Fruit fly (Drosophila melanogaster) whole organism, embryonic: ENCODE data around the gene Targ3.
A peak's percentile ranks its signal among the peaks of the same experiment; 100 is the strongest.

Source experiments
- Antp ChIP-seq: fragments of 200-800 bp; sonication (Bioruptor generic); optimal IDR thresholded peaks from 3 replicates; lab custom pipeline; 2016; ENCODE audit warnings: missing biosample characterization, missing genetic modification characterization
- B-H1 ChIP-seq: fragments of 200-800 bp; sonication (Bioruptor generic); IDR thresholded peaks from 3 replicates; pipeline ENCODE4 v1.3.6; 2022; ENCODE audit warnings: missing biosample characterization, missing genetic modification characterization
- CG10321 ChIP-seq: fragments of 200-800 bp; sonication (Bioruptor generic); IDR thresholded peaks from 2 replicates; pipeline ENCODE4 v1.3.6; 2022; ENCODE audit warnings: missing biosample characterization, missing genetic modification characterization
- CG11504 ChIP-seq: fragments of 200-800 bp; sonication (Bioruptor generic); optimal IDR thresholded peaks from 3 replicates; lab custom pipeline; 2019; ENCODE audit warnings: missing biosample characterization, mild to moderate bottlenecking, missing genetic modification characterization, moderate library complexity
- CG12299 ChIP-seq: fragments of 200-800 bp; sonication (Bioruptor generic); optimal IDR thresholded peaks from 2 replicates; lab custom pipeline; 2018; ENCODE audit warnings: missing biosample characterization, mild to moderate bottlenecking, missing genetic modification characterization
- CG12391 ChIP-seq: fragments of 200-800 bp; sonication (Bioruptor generic); optimal IDR thresholded peaks from 3 replicates; lab custom pipeline; 2018; ENCODE audit warnings: missing biosample characterization, mild to moderate bottlenecking, missing genetic modification characterization, moderate library complexity
- CG14014 ChIP-seq: fragments of 200-800 bp; sonication (Bioruptor generic); IDR thresholded peaks from 2 replicates; pipeline ENCODE4 v1.3.6; 2022; ENCODE audit warnings: missing biosample characterization, missing genetic modification characterization
- CG14441 ChIP-seq: fragments of 200-800 bp; sonication (Bioruptor generic); IDR thresholded peaks from 2 replicates; pipeline ENCODE4 v1.3.6; 2022; ENCODE audit warnings: missing biosample characterization, missing genetic modification characterization
- CG17328 ChIP-seq: fragments of 200-800 bp; sonication (Bioruptor generic); IDR thresholded peaks from 2 replicates; pipeline ENCODE4 v1.3.6; 2022; ENCODE audit warnings: missing biosample characterization, missing genetic modification characterization
- CG33557 ChIP-seq: fragments of 200-800 bp; sonication (Bioruptor generic); optimal IDR thresholded peaks from 2 replicates; lab custom pipeline; 2019; ENCODE audit warnings: missing biosample characterization, mild to moderate bottlenecking, missing genetic modification characterization, moderate library complexity
- CG34376 ChIP-seq: fragments of 200-800 bp; sonication (Bioruptor generic); optimal IDR thresholded peaks from 2 replicates; lab custom pipeline; 2018; ENCODE audit warnings: missing biosample characterization, mild to moderate bottlenecking, missing genetic modification characterization
- CG43689 ChIP-seq: fragments of 200-800 bp; sonication (Bioruptor generic); IDR thresholded peaks from 2 replicates; pipeline ENCODE4 v1.3.6; 2022; ENCODE audit warnings: missing biosample characterization, missing genetic modification characterization
- CG6254 ChIP-seq: fragments of 200-800 bp; sonication (Bioruptor generic); optimal IDR thresholded peaks from 3 replicates; lab custom pipeline; 2017; ENCODE audit warnings: mild to moderate bottlenecking, missing biosample characterization, missing genetic modification reagents, missing genetic modification characterization
- CG6683 ChIP-seq: fragments of 200-800 bp; sonication (Bioruptor generic); optimal IDR thresholded peaks from 2 replicates; lab custom pipeline; 2017; ENCODE audit warnings: missing biosample characterization, mild to moderate bottlenecking, missing genetic modification characterization, missing genetic modification reagents
- CG7963 ChIP-seq: fragments of 200-800 bp; sonication (Bioruptor generic); IDR thresholded peaks from 3 replicates; pipeline ENCODE4 v1.3.6; 2022; ENCODE audit warnings: missing biosample characterization, missing genetic modification characterization; ENCODE audit not compliant: partially characterized antibody
- CG9215 ChIP-seq: fragments of 200-800 bp; sonication (Bioruptor generic); IDR thresholded peaks from 2 replicates; pipeline ENCODE4 v1.3.6; 2022; ENCODE audit warnings: missing biosample characterization, missing genetic modification characterization
- CG9817 ChIP-seq: fragments of 200-800 bp; sonication (Bioruptor generic); optimal IDR thresholded peaks from 2 replicates; lab custom pipeline; 2018; ENCODE audit warnings: missing biosample characterization, mild to moderate bottlenecking, missing genetic modification characterization, moderate library complexity
- Dbx ChIP-seq: fragments of 200-800 bp; sonication (Bioruptor generic); IDR thresholded peaks from 3 replicates; pipeline ENCODE4 v1.3.6; 2022; ENCODE audit warnings: missing biosample characterization, missing genetic modification characterization
- Ets65A ChIP-seq: fragments of 200-800 bp; sonication (Bioruptor generic); peaks from one replicate; lab custom pipeline; 2016; ENCODE audit warnings: missing biosample characterization, missing genetic modification characterization
- HLHmδ ChIP-seq: fragments of 200-800 bp; sonication (Bioruptor generic); optimal IDR thresholded peaks from 2 replicates; lab custom pipeline; 2018; ENCODE audit warnings: missing biosample characterization, mild to moderate bottlenecking, missing genetic modification characterization, moderate library complexity
- Hr51 ChIP-seq, 2 experiments: fragments of 200-800 bp; sonication (Bioruptor generic); optimal IDR thresholded peaks; 2 replicates in 1 of 2; 3 replicates in 1 of 2; lab custom pipeline; 2016 to 2018; ENCODE audit warnings: missing biosample characterization in 2 of 2, missing genetic modification characterization in 2 of 2, mild to moderate bottlenecking in 1 of 2, moderate library complexity in 1 of 2
- Jarid2 ChIP-seq: fragments of 200-800 bp; sonication (Bioruptor generic); optimal IDR thresholded peaks from 3 replicates; lab custom pipeline; 2017; ENCODE audit warnings: mild to moderate bottlenecking, missing biosample characterization, missing genetic modification reagents, missing genetic modification characterization
- Lpt ChIP-seq: fragments of >200 bp; optimal IDR thresholded peaks from 2 replicates; lab custom pipeline; 2018; ENCODE audit warnings: missing biosample characterization, missing genetic modification characterization
- Mes4 ChIP-seq: fragments of 200-800 bp; sonication (Bioruptor generic); optimal IDR thresholded peaks from 2 replicates; lab custom pipeline; 2016; ENCODE audit warnings: missing biosample characterization, missing genetic modification characterization
- Poxn ChIP-seq: fragments of 200-800 bp; sonication (Bioruptor generic); IDR thresholded peaks from 2 replicates; pipeline ENCODE4 v1.3.6; 2022; ENCODE audit warnings: missing biosample characterization, missing genetic modification characterization
- TFAM ChIP-seq: fragments of 200-800 bp; sonication (Bioruptor generic); optimal IDR thresholded peaks from 2 replicates; lab custom pipeline; 2017; ENCODE audit warnings: missing biosample characterization, missing genetic modification characterization, inconsistent platforms
- bab2 ChIP-seq: fragments of 200-800 bp; sonication (Bioruptor generic); optimal IDR thresholded peaks from 2 replicates; lab custom pipeline; 2016; ENCODE audit warnings: missing biosample characterization, missing genetic modification characterization
- bsh ChIP-seq, 2 experiments: fragments of 200-800 bp; sonication (Bioruptor generic); optimal IDR thresholded peaks; 2 replicates each; lab custom pipeline; 2017 to 2018; ENCODE audit warnings: mild to moderate bottlenecking in 2 of 2, missing biosample characterization in 2 of 2, missing genetic modification characterization in 2 of 2, moderate library complexity in 1 of 2
- btn ChIP-seq: fragments of 200-800 bp; sonication (Bioruptor generic); optimal IDR thresholded peaks from 2 replicates; lab custom pipeline; 2016; ENCODE audit warnings: missing biosample characterization, missing genetic modification characterization
- cad ChIP-seq: fragments of >200 bp; optimal IDR thresholded peaks from 2 replicates; lab custom pipeline; 2017; ENCODE audit warnings: missing biosample characterization, missing genetic modification characterization
- corto ChIP-seq: fragments of 200-800 bp; sonication (Bioruptor generic); optimal IDR thresholded peaks from 2 replicates; lab custom pipeline; 2016; ENCODE audit warnings: missing biosample characterization, mild to moderate bottlenecking, missing genetic modification characterization, moderate library complexity
- croc ChIP-seq: fragments of 200-800 bp; sonication (Bioruptor generic); conservative IDR thresholded peaks from 3 replicates; pipeline ENCODE4 v1.3.6; 2022; ENCODE audit warnings: missing biosample characterization, missing genetic modification characterization
- dimm ChIP-seq: fragments of 200-800 bp; sonication (Bioruptor generic); IDR thresholded peaks from 2 replicates; pipeline ENCODE4 v1.3.6; 2022; ENCODE audit warnings: missing biosample characterization, missing genetic modification characterization
- gem ChIP-seq: fragments of 200-800 bp; sonication (Bioruptor generic); optimal IDR thresholded peaks from 2 replicates; lab custom pipeline; 2019; ENCODE audit warnings: missing biosample characterization, mild to moderate bottlenecking, missing genetic modification characterization, moderate library complexity
- h ChIP-seq: fragments of >200 bp; optimal IDR thresholded peaks from 2 replicates; lab custom pipeline; 2017
- ken ChIP-seq: fragments of 200-800 bp; sonication (Bioruptor generic); IDR thresholded peaks from 3 replicates; pipeline ENCODE4 v1.3.6; 2022; ENCODE audit warnings: missing biosample characterization, missing genetic modification characterization
- maf-S ChIP-seq: fragments of 200-800 bp; sonication (Bioruptor generic); optimal IDR thresholded peaks from 2 replicates; lab custom pipeline; 2016; ENCODE audit warnings: missing biosample characterization, missing genetic modification characterization
- nerfin-2 ChIP-seq: fragments of 200-800 bp; sonication (Bioruptor generic); IDR thresholded peaks from 2 replicates; pipeline ENCODE4 v1.3.6; 2022; ENCODE audit warnings: missing biosample characterization, missing genetic modification characterization; ENCODE audit not compliant: partially characterized antibody
- pfk ChIP-seq: fragments of 200-800 bp; sonication (Bioruptor generic); optimal IDR thresholded peaks from 2 replicates; lab custom pipeline; 2018; ENCODE audit warnings: missing biosample characterization, mild to moderate bottlenecking, missing genetic modification characterization, moderate library complexity
- row ChIP-seq: fragments of 200-800 bp; sonication (Bioruptor generic); IDR thresholded peaks from 3 replicates; pipeline ENCODE4 v1.3.6; 2022; ENCODE audit warnings: missing biosample characterization, missing genetic modification characterization
- run ChIP-seq: fragments of 200-800 bp; sonication (Bioruptor generic); optimal IDR thresholded peaks from 3 replicates; lab custom pipeline; 2018; ENCODE audit warnings: missing biosample characterization, mild to moderate bottlenecking, missing genetic modification characterization
- sna ChIP-seq: fragments of 200-800 bp; sonication (Bioruptor generic); IDR thresholded peaks from 2 replicates; pipeline ENCODE4 v1.3.6; 2022; ENCODE audit warnings: missing biosample characterization, missing genetic modification characterization; ENCODE audit not compliant: partially characterized antibody
- ssp ChIP-seq: fragments of 200-800 bp; sonication (Bioruptor generic); IDR thresholded peaks from 2 replicates; pipeline ENCODE4 v1.3.6; 2022; ENCODE audit warnings: missing biosample characterization, missing genetic modification characterization
- sug ChIP-seq: fragments of 200-800 bp; optimal IDR thresholded peaks from 2 replicates; lab custom pipeline; 2019; ENCODE audit warnings: missing biosample characterization, mild to moderate bottlenecking, missing genetic modification characterization, moderate library complexity
- tgo ChIP-seq: fragments of 200-800 bp; sonication (Bioruptor generic); IDR thresholded peaks from 3 replicates; pipeline ENCODE4 v1.3.6; 2022; ENCODE audit warnings: missing biosample characterization, missing genetic modification characterization
- toy ChIP-seq: fragments of 200-800 bp; sonication (Bioruptor generic); IDR thresholded peaks from 2 replicates; pipeline ENCODE4 v1.3.6; 2022; ENCODE audit warnings: missing biosample characterization, missing genetic modification characterization
- tup ChIP-seq: fragments of 200-800 bp; sonication (Bioruptor generic); optimal IDR thresholded peaks from 2 replicates; lab custom pipeline; 2016; ENCODE audit warnings: missing biosample characterization, mild to moderate bottlenecking, missing genetic modification characterization, moderate library complexity
- usp ChIP-seq: fragments of >200 bp; optimal IDR thresholded peaks from 2 replicates; lab custom pipeline; 2017; ENCODE audit warnings: missing biosample characterization, missing genetic modification characterization
- wdn ChIP-seq: fragments of 200-800 bp; sonication (Bioruptor generic); IDR thresholded peaks from 2 replicates; pipeline ENCODE4 v1.3.6; 2022; ENCODE audit warnings: missing biosample characterization, missing genetic modification characterization
- zen ChIP-seq: fragments of 200-800 bp; sonication (Bioruptor generic); optimal IDR thresholded peaks from 3 replicates; lab custom pipeline; 2018; ENCODE audit warnings: missing biosample characterization, mild to moderate bottlenecking, missing genetic modification characterization, moderate library complexity

Gene Targ3

DNA sequence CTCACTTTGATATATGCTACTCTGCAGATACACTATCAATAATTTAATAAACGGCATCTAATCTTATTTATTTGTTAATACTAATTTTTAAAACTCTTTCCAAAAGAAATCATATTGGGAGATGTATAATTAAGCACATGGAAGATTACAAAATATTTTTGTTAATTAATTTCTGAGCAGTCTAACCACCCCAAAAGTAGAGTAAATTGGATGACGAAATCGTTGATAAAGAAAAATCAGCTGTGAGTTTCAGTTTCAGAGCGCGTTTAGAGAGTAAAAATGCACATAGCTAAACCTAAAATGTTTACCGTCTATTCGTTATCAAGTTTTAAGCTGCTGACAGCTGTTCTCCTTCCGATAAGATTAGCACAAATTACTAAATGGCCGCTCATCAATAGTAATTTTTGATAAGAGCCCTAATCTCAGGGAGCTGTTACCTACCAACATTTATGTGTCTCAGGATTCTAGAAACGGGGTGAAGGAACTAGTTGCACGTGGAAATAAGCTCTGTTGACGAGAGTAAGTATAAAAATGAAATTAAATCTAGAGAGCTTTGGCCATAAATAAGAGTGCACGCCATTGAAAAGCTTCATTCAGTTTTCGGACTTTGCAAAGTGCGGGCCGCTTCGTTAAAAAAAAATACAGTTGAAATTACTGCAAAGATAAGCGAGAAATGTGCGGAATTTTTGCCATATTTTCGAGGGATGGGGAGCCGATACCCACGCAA, 23.9 kb upstream of the Targ3 start, which contains the start of the genes chb and AsnS:
Gene chb, plus strand, starts transcription at position 327 of the 727 bp plus-strand sequence.
Gene AsnS, plus strand, starts transcription at position 592 of the 727 bp plus-strand sequence.
- TF ChIP-seq ssp (GFP tag; lab: Robert Waterston, UW): peak; percentile 79
- peak; percentile 18 for TF ChIP-seq Mes4 (GFP tag; lab: Kevin White, UChicago)
- peak; percentile 39 for TF ChIP-seq Ets65A (GFP tag; lab: Kevin White, UChicago)
- no peak for TF ChIP-seq nerfin-2 (GFP tag; lab: Robert Waterston, UW)
- TF ChIP-seq wdn: peak; percentile 93
- peak; percentile 81 for TF ChIP-seq CG34376
- peak; percentile 48 for TF ChIP-seq corto (GFP tag; lab: Kevin White, UChicago)
- peak; percentile 90 for TF ChIP-seq run (tag; lab: Kevin White, UChicago)
- TF ChIP-seq sna: no peak
- peak; percentile 90 for TF ChIP-seq B-H1 (GFP tag; lab: Robert Waterston, UW)
- no peak for TF ChIP-seq pfk (GFP tag; lab: Kevin White, UChicago)
- peak; percentile 75 for TF ChIP-seq CG6683 (GFP tag; lab: Kevin White, UChicago)
- TF ChIP-seq CG43689 (GFP tag; lab: Robert Waterston, UW): peak; percentile 77
- no peak for TF ChIP-seq Jarid2 (GFP tag; lab: Kevin White, UChicago)
- TF ChIP-seq h (lab: Kevin White, UChicago): no peak
- peak; percentile 32 for TF ChIP-seq tup
- TF ChIP-seq btn: peak; percentile 48
- TF ChIP-seq zen (tag; lab: Kevin White, UChicago): peak; percentile 84
- TF ChIP-seq TFAM (GFP tag; lab: Kevin White, UChicago): no peak
- TF ChIP-seq CG17328: peak; percentile 93
- TF ChIP-seq Dbx: peak; percentile 88
- TF ChIP-seq Lpt (GFP tag; lab: Kevin White, UChicago): no peak
- TF ChIP-seq usp (GFP tag; lab: Kevin White, UChicago): no peak
- peak in 1 of 2 experiments; percentile 93 for TF ChIP-seq bsh (GFP tag; optimal IDR thresholded peaks at IDR 0.05; lab: Kevin White, UChicago)
- TF ChIP-seq bab2 (GFP tag; lab: Kevin White, UChicago): peak; percentile 66
- peak; percentile 12 for TF ChIP-seq CG6254 (GFP tag; lab: Kevin White, UChicago)
- peak; percentile 94 for TF ChIP-seq CG14441
- TF ChIP-seq CG33557 (GFP tag; lab: Kevin White, UChicago): no peak
- TF ChIP-seq CG11504 (tag; lab: Kevin White, UChicago): peak; percentile 95
- no peak for TF ChIP-seq CG7963 (GFP tag; lab: Robert Waterston, UW)
- TF ChIP-seq ken (GFP tag; lab: Robert Waterston, UW): peak; percentile 84
- TF ChIP-seq CG14014 (GFP tag; lab: Robert Waterston, UW): peak; percentile 93
- TF ChIP-seq CG12391: peak; percentile 94
- TF ChIP-seq gem (tag; lab: Kevin White, UChicago): peak; percentile 97
- peak; percentile 76 for TF ChIP-seq CG10321 (GFP tag; lab: Robert Waterston, UW)
- peak; percentile 80 for TF ChIP-seq dimm
- peak; percentile 58; the same call in 1 of the 2 replicates for TF ChIP-seq toy (GFP tag; lab: Robert Waterston, UW)
- TF ChIP-seq Hr51 (GFP tag; optimal IDR thresholded peaks at IDR 0.05; lab: Kevin White, UChicago): peak; percentile 52 to 97
- peak; percentile 80 for TF ChIP-seq CG9215 (GFP tag; lab: Robert Waterston, UW)
- TF ChIP-seq cad (GFP tag; lab: Kevin White, UChicago): no peak
- TF ChIP-seq HLHmδ (GFP tag; lab: Kevin White, UChicago): no peak
- TF ChIP-seq tgo (GFP tag; lab: Robert Waterston, UW): peak; percentile 94
- TF ChIP-seq croc: peak; percentile 74
- peak; percentile 89 for TF ChIP-seq CG12299
- peak; percentile 26; the same call in 1 of the 2 replicates for TF ChIP-seq Poxn (GFP tag; lab: Robert Waterston, UW)
- TF ChIP-seq CG9817: peak; percentile 90
- peak; percentile 55 for TF ChIP-seq Antp
- peak; percentile 72 for TF ChIP-seq maf-S (GFP tag; lab: Kevin White, UChicago)
- peak; percentile 96 for TF ChIP-seq row (GFP tag; lab: Robert Waterston, UW)
- TF ChIP-seq sug (tag; lab: Kevin White, UChicago): peak; percentile 50
